Worm (Caenorhabditis elegans): ENCODE results near the gene K02E10.7.

DNA sequence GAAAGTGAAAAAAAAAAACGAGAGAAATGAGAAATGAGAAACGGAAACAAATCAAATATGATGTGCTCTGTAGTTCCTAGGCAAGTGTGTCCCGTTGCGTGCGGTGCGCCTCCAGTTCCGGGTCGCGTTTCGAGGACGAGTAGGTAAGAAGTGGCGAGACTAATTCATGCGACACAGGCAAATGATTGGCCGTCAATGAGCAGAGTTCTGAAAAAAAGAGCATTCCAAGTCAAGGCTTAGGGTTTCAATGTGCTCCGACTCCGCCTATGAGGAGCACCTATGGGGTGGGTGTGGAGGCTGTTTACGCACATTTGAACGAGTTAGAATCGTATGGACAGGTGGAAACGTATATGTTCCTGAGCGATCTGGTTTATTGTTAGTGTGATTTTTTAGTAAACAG lies 35.0 kb upstream of the K02E10.7 start:
- no peak for TF ChIP-seq blmp-1 (tag; optimal IDR thresholded peaks at IDR 0.05)
- no peak for TF ChIP-seq mab-5 (tag; optimal IDR thresholded peaks at IDR 0.05)
- no peak for TF ChIP-seq nhr-237 (tag; optimal IDR thresholded peaks at IDR 0.05)
- no peak for TF ChIP-seq unc-39 (tag; optimal IDR thresholded peaks at IDR 0.05)
- no peak for TF ChIP-seq nhr-76 (tag; optimal IDR thresholded peaks at IDR 0.05)
- TF ChIP-seq tbx-8 (GFP tag; optimal IDR thresholded peaks at IDR 0.05): no peak
- TF ChIP-seq lin-13 (tag; optimal IDR thresholded peaks at IDR 0.05): no peak
- TF ChIP-seq sptf-1 (tag; optimal IDR thresholded peaks at IDR 0.05): no peak
- TF ChIP-seq elt-3 (tag; optimal IDR thresholded peaks at IDR 0.05): no peak
- no peak for TF ChIP-seq elt-1 (tag; optimal IDR thresholded peaks at IDR 0.05; ENCODE audit: borderline replicate concordance, insufficient read depth)
- no peak for TF ChIP-seq snpc-4 (tag; optimal IDR thresholded peaks at IDR 0.05)
- TF ChIP-seq nhr-28 (tag; optimal IDR thresholded peaks at IDR 0.05): no peak

Measured in whole organism, mixed stage, embryonic.